Worm (Caenorhabditis elegans): ENCODE data around the gene C04C3.7.

The C04C3.7 gene

ce11 chrIV:3442513-3442912 lies 9.2 kb upstream of the C04C3.7 start:
- no peak for TF ChIP-seq pros-1 (tag; optimal IDR thresholded peaks at IDR 0.05)
- TF ChIP-seq unc-3 (GFP tag; conservative IDR thresholded peaks at IDR 0.05) = no peak
- TF ChIP-seq unc-3 (tag; optimal IDR thresholded peaks at IDR 0.05) = no peak
- TF ChIP-seq unc-86 (tag; optimal IDR thresholded peaks at IDR 0.05) = no peak
- no peak for TF ChIP-seq che-1 (tag; optimal IDR thresholded peaks at IDR 0.05)
- no peak for TF ChIP-seq fkh-10 (GFP tag; optimal IDR thresholded peaks at IDR 0.05)
- no peak for TF ChIP-seq nfya-1 (tag; optimal IDR thresholded peaks at IDR 0.05)
- TF ChIP-seq C38D4.7 (GFP tag; optimal IDR thresholded peaks at IDR 0.05) = no peak
- no peak for TF ChIP-seq pag-3 (tag; optimal IDR thresholded peaks at IDR 0.05; ENCODE audit: borderline replicate concordance)
- no peak for TF ChIP-seq dmd-4 (tag; optimal IDR thresholded peaks at IDR 0.05; ENCODE audit: borderline replicate concordance)
- no peak for TF ChIP-seq F13H6.1 (tag; optimal IDR thresholded peaks at IDR 0.05)
- TF ChIP-seq ahr-1 (tag; optimal IDR thresholded peaks at IDR 0.05) = no peak
- no peak for TF ChIP-seq ceh-2 (tag; optimal IDR thresholded peaks at IDR 0.05)
- TF ChIP-seq ceh-14 (tag; optimal IDR thresholded peaks at IDR 0.05) = no peak
- TF ChIP-seq ceh-22 (tag; optimal IDR thresholded peaks at IDR 0.05) = no peak
- TF ChIP-seq lin-11 (tag; optimal IDR thresholded peaks at IDR 0.05) = no peak
- no peak for TF ChIP-seq ceh-19 (GFP tag; optimal IDR thresholded peaks at IDR 0.05)

ce11 chrIV:3440848-3441247 lies 7.6 kb upstream of the C04C3.7 start, which contains the start of gene grd-10:
grd-10 (plus strand) TSS chrIV:3441055.
- TF ChIP-seq Y22D7AL.16 (tag; optimal IDR thresholded peaks at IDR 0.05) = no peak
- no peak for TF ChIP-seq fkh-6 (tag; optimal IDR thresholded peaks at IDR 0.05)
- no peak for TF ChIP-seq pqm-1 (tag; optimal IDR thresholded peaks at IDR 0.05)
- TF ChIP-seq dmd-4 (tag; optimal IDR thresholded peaks at IDR 0.05; ENCODE audit: borderline replicate concordance) = no peak
- no peak for TF ChIP-seq hlh-30 (tag; optimal IDR thresholded peaks at IDR 0.05; ENCODE audit: insufficient read depth)
- TF ChIP-seq F13H6.1 (tag; optimal IDR thresholded peaks at IDR 0.05) = no peak
- no peak for TF ChIP-seq ahr-1 (tag; optimal IDR thresholded peaks at IDR 0.05)
- TF ChIP-seq lim-6 (tag; optimal IDR thresholded peaks at IDR 0.05) = no peak
- TF ChIP-seq hlh-6 (tag; optimal IDR thresholded peaks at IDR 0.05) = no peak
- no peak for TF ChIP-seq unc-55 (GFP tag; optimal IDR thresholded peaks at IDR 0.05)
- TF ChIP-seq ama-1 (optimal IDR thresholded peaks at IDR 0.05) = no peak
- TF ChIP-seq lin-11 (tag; optimal IDR thresholded peaks at IDR 0.05) = no peak
- no peak for TF ChIP-seq unc-3 (GFP tag; conservative IDR thresholded peaks at IDR 0.05)
- no peak for TF ChIP-seq unc-3 (tag; optimal IDR thresholded peaks at IDR 0.05)
- no peak for TF ChIP-seq sox-2 (GFP tag; IDR thresholded peaks at IDR 0.05)
- no peak for TF ChIP-seq elt-2 (tag; optimal IDR thresholded peaks at IDR 0.05)

DNA sequence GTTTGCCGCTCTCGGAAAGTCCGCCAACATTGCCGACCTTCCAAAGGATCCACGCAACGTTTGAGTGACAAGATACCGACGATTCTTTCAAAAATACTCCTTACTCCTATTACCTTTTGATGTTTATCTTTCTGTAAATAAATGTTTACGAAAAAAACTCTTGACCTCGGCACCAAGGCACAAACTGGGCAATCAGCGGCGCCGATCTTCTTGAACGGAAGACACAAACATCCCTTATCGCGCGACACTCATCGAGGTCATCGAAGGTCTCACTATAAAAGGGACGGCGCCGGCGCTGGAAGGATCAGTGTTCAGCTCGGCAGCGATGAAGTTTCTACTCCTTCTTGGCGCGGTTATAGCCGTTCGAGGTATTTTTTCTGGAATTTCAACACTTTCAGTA lies 6.1 kb upstream of the C04C3.7 start, which contains the start of gene grd-3:
TSS of gene grd-3 (plus strand) at position 302 of the 400 bp plus-strand sequence.
- TF ChIP-seq ceh-14 (tag; optimal IDR thresholded peaks at IDR 0.05) (no peak), pha-4 (tag; optimal IDR thresholded peaks at IDR 0.05) (no peak), mec-3 (tag; optimal IDR thresholded peaks at IDR 0.05; ENCODE audit: borderline replicate concordance) (no peak), C38D4.7 (GFP tag; optimal IDR thresholded peaks at IDR 0.05) (no peak), ama-1 (optimal IDR thresholded peaks at IDR 0.05) (no peak), ets-4 (tag; optimal IDR thresholded peaks at IDR 0.05) (no peak), lin-11 (tag; optimal IDR thresholded peaks at IDR 0.05) (no peak), hlh-8 (tag; optimal IDR thresholded peaks at IDR 0.05) (no peak), fkh-10 (GFP tag; optimal IDR thresholded peaks at IDR 0.05) (no peak), ceh-9 (tag; optimal IDR thresholded peaks at IDR 0.05) (no peak), sdc-2 (tag; optimal IDR thresholded peaks at IDR 0.05) (no peak), ref-2 (tag; optimal IDR thresholded peaks at IDR 0.05) (no peak), sox-2 (GFP tag; IDR thresholded peaks at IDR 0.05) (no peak), nhr-11 (tag; optimal IDR thresholded peaks at IDR 0.05) (no peak), lim-6 (tag; optimal IDR thresholded peaks at IDR 0.05) (no peak), ceh-19 (GFP tag; optimal IDR thresholded peaks at IDR 0.05) (no peak), ceh-2 (tag; optimal IDR thresholded peaks at IDR 0.05) (no peak), fax-1 (tag; optimal IDR thresholded peaks at IDR 0.05) (no peak), hlh-30 (tag; optimal IDR thresholded peaks at IDR 0.05; ENCODE audit: insufficient read depth) (no peak)

DNA sequence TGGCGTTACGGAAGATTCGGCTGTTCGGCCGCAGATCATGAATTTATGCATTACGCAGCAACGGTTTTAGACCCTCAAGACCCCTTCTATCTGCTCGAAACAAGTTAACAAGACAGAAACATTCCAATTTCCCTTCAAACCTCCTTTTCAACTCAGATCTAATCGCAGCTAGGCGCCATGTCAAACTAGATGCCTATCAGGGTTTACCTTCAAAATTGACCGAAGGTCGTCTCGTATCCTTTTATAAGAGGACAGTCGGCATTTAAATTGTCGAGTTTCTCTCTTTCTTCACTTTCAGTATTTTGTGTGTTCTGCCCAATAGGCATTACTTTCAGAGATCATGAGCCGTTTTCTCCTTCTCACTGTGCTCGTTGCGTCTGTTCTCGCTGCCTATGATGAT lies 4.7 kb upstream of the C04C3.7 start, which contains the start of gene grd-13:
TSS of gene grd-13 (plus strand) at position 291 of the 400 bp plus-strand sequence.
- TF ChIP-seq ceh-18 (tag; optimal IDR thresholded peaks at IDR 0.05) = no peak
- no peak for TF ChIP-seq ceh-48 (tag; optimal IDR thresholded peaks at IDR 0.05)
- no peak for TF ChIP-seq ama-1 (optimal IDR thresholded peaks at IDR 0.05)
- TF ChIP-seq fkh-6 (tag; optimal IDR thresholded peaks at IDR 0.05) = no peak
- TF ChIP-seq gmeb-2 (tag; optimal IDR thresholded peaks at IDR 0.05) = no peak
- TF ChIP-seq ttx-3 (tag; optimal IDR thresholded peaks at IDR 0.05) = no peak
- TF ChIP-seq hlh-6 (tag; optimal IDR thresholded peaks at IDR 0.05) = no peak
- TF ChIP-seq sdc-2 (tag; optimal IDR thresholded peaks at IDR 0.05) = no peak
- TF ChIP-seq F13H6.1 (tag; optimal IDR thresholded peaks at IDR 0.05) = no peak
- no peak for TF ChIP-seq syd-9 (tag; optimal IDR thresholded peaks at IDR 0.05)
- TF ChIP-seq tbx-2 (tag; optimal IDR thresholded peaks at IDR 0.05) = no peak
- no peak for TF ChIP-seq unc-42 (tag; optimal IDR thresholded peaks at IDR 0.05)

All from whole organism, late embryonic.